Fruit fly (Drosophila melanogaster): ENCODE data around the gene Ten-a.

Gene Ten-a

dm6 chrX:12241032-12241431, 197.5 kb downstream of the Ten-a start (continued):
- TF ChIP-seq CG14965 (GFP tag; optimal IDR thresholded peaks at IDR 0.05; ENCODE audit: borderline replicate concordance) (no peak), CG12219 (GFP tag; optimal IDR thresholded peaks at IDR 0.05) (peak; percentile 6), MBD-R2 (GFP tag; IDR thresholded peaks at IDR 0.05) (peak; percentile 10; the same call in 1 of the 2 replicates), grau (tag; optimal IDR thresholded peaks at IDR 0.05) (peak; percentile 54), pros (GFP tag; optimal IDR thresholded peaks at IDR 0.05) (no peak), Spps (tag; optimal IDR thresholded peaks at IDR 0.05) (no peak), pita (GFP tag; optimal IDR thresholded peaks at IDR 0.05) (no peak), cwo (GFP tag; optimal IDR thresholded peaks at IDR 0.05) (peak; percentile 33), CG11247 (GFP tag; IDR thresholded peaks at IDR 0.05) (no peak), scrt (GFP tag; optimal IDR thresholded peaks at IDR 0.05) (peak; percentile 25), wdn (GFP tag; IDR thresholded peaks at IDR 0.05) (0 out of 2 replicates have a peak, but pooled peaks have one; percentile 25), Dref (GFP tag; IDR thresholded peaks at IDR 0.05) (no peak), Dbx (GFP tag; IDR thresholded peaks at IDR 0.05) (0 out of 3 replicates have a peak, but pooled peaks have one; percentile 41), CG30403 (GFP tag; optimal IDR thresholded peaks at IDR 0.05) (no peak), usp (GFP tag; optimal IDR thresholded peaks at IDR 0.05) (no peak), HLH3B (GFP tag; IDR thresholded peaks at IDR 0.05) (peak; percentile 61; the same call in 1 of the 2 replicates), Asciz (GFP tag; optimal IDR thresholded peaks at IDR 0.05) (no peak), CG43689 (GFP tag; IDR thresholded peaks at IDR 0.05) (no peak), CG6175 (GFP tag; IDR thresholded peaks at IDR 0.05) (no peak), Lim3 (GFP tag; IDR thresholded peaks at IDR 0.05) (no peak), dmrt99B (tag; optimal IDR thresholded peaks at IDR 0.05) (peak; percentile 58), HLH54F (GFP tag; optimal IDR thresholded peaks at IDR 0.05) (no peak), CG11093 (GFP tag; IDR thresholded peaks at IDR 0.05) (0 out of 3 replicates have a peak, but pooled peaks have one; percentile 18), Abd-B (GFP tag; optimal IDR thresholded peaks at IDR 0.05) (peak; percentile 13), CG10654 (GFP tag; optimal IDR thresholded peaks at IDR 0.05) (no peak), org-1 (GFP tag; optimal IDR thresholded peaks at IDR 0.05) (no peak), NC2β (GFP tag; optimal IDR thresholded peaks at IDR 0.05) (no peak), CG6689 (GFP tag; IDR thresholded peaks at IDR 0.05) (0 out of 2 replicates have a peak, but pooled peaks have one; percentile 28), CG10267 (tag; optimal IDR thresholded peaks at IDR 0.05) (peak; percentile 11), CG4424 (GFP tag; optimal IDR thresholded peaks at IDR 0.05) (peak; percentile 0), dmrt11E (tag; optimal IDR thresholded peaks at IDR 0.05) (peak; percentile 7), CG17568 (GFP tag; optimal IDR thresholded peaks at IDR 0.05) (no peak), CG2120 (GFP tag; optimal IDR thresholded peaks at IDR 0.05) (peak; percentile 54), gce (GFP tag; IDR thresholded peaks at IDR 0.05) (no peak), dimm (GFP tag; IDR thresholded peaks at IDR 0.05) (no peak), CG10462 (GFP tag; optimal IDR thresholded peaks at IDR 0.05) (no peak), Vsx1 (GFP tag; optimal IDR thresholded peaks at IDR 0.05) (no peak), oc (tag; optimal IDR thresholded peaks at IDR 0.05) (no peak), mld (GFP tag; IDR thresholded peaks at IDR 0.05; ENCODE audit: partially characterized antibody) (no peak), HLH4C (GFP tag; IDR thresholded peaks at IDR 0.05; ENCODE audit: partially characterized antibody) (no peak), CG3281 (GFP tag; optimal IDR thresholded peaks at IDR 0.05) (peak; percentile 39), NFAT (GFP tag; IDR thresholded peaks at IDR 0.05) (no peak), CHES-1-like (GFP tag; optimal IDR thresholded peaks at IDR 0.05) (no peak), stc (GFP tag; IDR thresholded peaks at IDR 0.05) (peak; percentile 48; the same call in 1 of the 2 replicates), CG12942 (GFP tag; optimal IDR thresholded peaks at IDR 0.05) (no peak), aop (GFP tag; IDR thresholded peaks at IDR 0.05) (no peak), CG9797 (GFP tag; optimal IDR thresholded peaks at IDR 0.05) (no peak), odd (GFP tag; optimal IDR thresholded peaks at IDR 0.05) (no peak), CG8944 (GFP tag; optimal IDR thresholded peaks at IDR 0.05) (no peak), bab2 (GFP tag; optimal IDR thresholded peaks at IDR 0.05) (peak; percentile 1), Hr78 (GFP tag; optimal IDR thresholded peaks at IDR 0.05) (no peak)
